Fruit fly (Drosophila melanogaster) whole organism, embryonic: ENCODE results near the gene CG43367.

Experiments used
- Aef1 ChIP-seq: fragments of 200-800 bp; sonication (Bioruptor generic); IDR thresholded peaks from 3 replicates; pipeline ENCODE4 v1.3.6; 2022; ENCODE audit warnings: missing biosample characterization, missing genetic modification characterization
- Asciz ChIP-seq: fragments of 200-800 bp; sonication (Bioruptor generic); optimal IDR thresholded peaks from 2 replicates; lab custom pipeline; 2017; ENCODE audit warnings: missing biosample characterization, mild to moderate bottlenecking, missing genetic modification characterization, missing genetic modification reagents
- Atf6 ChIP-seq: fragments of 200-800 bp; sonication (Bioruptor generic); IDR thresholded peaks from 2 replicates; pipeline ENCODE4 v1.3.6; 2022; ENCODE audit warnings: missing biosample characterization, missing genetic modification characterization
- B-H1 ChIP-seq: fragments of 200-800 bp; sonication (Bioruptor generic); IDR thresholded peaks from 3 replicates; pipeline ENCODE4 v1.3.6; 2022; ENCODE audit warnings: missing biosample characterization, missing genetic modification characterization
- CG10565 ChIP-seq: fragments of 200-800 bp; sonication (Bioruptor generic); optimal IDR thresholded peaks from 3 replicates; lab custom pipeline; 2016; ENCODE audit warnings: missing biosample characterization, mild to moderate bottlenecking, missing genetic modification characterization
- CG10979 ChIP-seq: fragments of 200-800 bp; sonication (Bioruptor generic); optimal IDR thresholded peaks from 2 replicates; lab custom pipeline; 2018; ENCODE audit warnings: missing biosample characterization, mild to moderate bottlenecking, missing genetic modification characterization, moderate library complexity
- CG11247 ChIP-seq: fragments of 200-800 bp; sonication (Bioruptor generic); IDR thresholded peaks from 2 replicates; pipeline ENCODE4 v1.3.6; 2022; ENCODE audit warnings: missing biosample characterization, missing genetic modification characterization
- CG12104 ChIP-seq: fragments of 200-800 bp; sonication (Bioruptor generic); optimal IDR thresholded peaks from 3 replicates; lab custom pipeline; 2016; ENCODE audit warnings: missing biosample characterization, missing genetic modification characterization
- CG13123 ChIP-seq: fragments of 200-800 bp; sonication (Bioruptor generic); optimal IDR thresholded peaks from 2 replicates; lab custom pipeline; 2016; ENCODE audit warnings: missing biosample characterization, missing genetic modification characterization
- CG13775 ChIP-seq: fragments of 200-800 bp; sonication (Bioruptor generic); optimal IDR thresholded peaks from 3 replicates; lab custom pipeline; 2017; ENCODE audit warnings: missing biosample characterization, mild to moderate bottlenecking, missing genetic modification characterization
- CG15514 ChIP-seq: fragments of 200-800 bp; sonication (Bioruptor generic); optimal IDR thresholded peaks from 3 replicates; lab custom pipeline; 2017; ENCODE audit warnings: missing biosample characterization, missing genetic modification characterization, mild to moderate bottlenecking, moderate library complexity, missing genetic modification reagents
- CG17359 ChIP-seq: fragments of 200-800 bp; sonication (Bioruptor generic); optimal IDR thresholded peaks from 3 replicates; lab custom pipeline; 2018; ENCODE audit warnings: missing biosample characterization, mild to moderate bottlenecking, missing genetic modification characterization, moderate library complexity
- CG17361 ChIP-seq: fragments of 200-800 bp; sonication (Bioruptor generic); IDR thresholded peaks from 3 replicates; pipeline ENCODE4 v1.3.6; 2022; ENCODE audit warnings: missing biosample characterization, missing genetic modification characterization
- CG17802 ChIP-seq: fragments of 200-800 bp; sonication (Bioruptor generic); optimal IDR thresholded peaks from 2 replicates; lab custom pipeline; 2018; ENCODE audit warnings: missing biosample characterization, mild to moderate bottlenecking, missing genetic modification characterization, moderate library complexity
- CG18619 ChIP-seq: fragments of 200-800 bp; sonication (Bioruptor generic); optimal IDR thresholded peaks from 3 replicates; lab custom pipeline; 2017; ENCODE audit warnings: missing biosample characterization, mild to moderate bottlenecking, missing genetic modification characterization
- CG2202 ChIP-seq: fragments of 200-800 bp; sonication (Bioruptor generic); optimal IDR thresholded peaks from 2 replicates; lab custom pipeline; 2018; ENCODE audit warnings: missing biosample characterization, mild to moderate bottlenecking, missing genetic modification characterization
- CG3281 ChIP-seq: fragments of 200-800 bp; sonication (Bioruptor generic); optimal IDR thresholded peaks from 3 replicates; lab custom pipeline; 2017; ENCODE audit warnings: missing biosample characterization, mild to moderate bottlenecking, missing genetic modification characterization
- CG42726 ChIP-seq: fragments of 200-800 bp; sonication (Bioruptor generic); IDR thresholded peaks from 2 replicates; pipeline ENCODE4 v1.3.6; 2022; ENCODE audit warnings: missing biosample characterization, missing genetic modification characterization; ENCODE audit not compliant: partially characterized antibody
- CG43689 ChIP-seq: fragments of 200-800 bp; sonication (Bioruptor generic); IDR thresholded peaks from 2 replicates; pipeline ENCODE4 v1.3.6; 2022; ENCODE audit warnings: missing biosample characterization, missing genetic modification characterization
- CG4707 ChIP-seq: fragments of 200-800 bp; sonication (Bioruptor generic); optimal IDR thresholded peaks from 2 replicates; lab custom pipeline; 2018; ENCODE audit warnings: missing biosample characterization, mild to moderate bottlenecking, missing genetic modification characterization, moderate library complexity
- CG5245 ChIP-seq: fragments of 200-800 bp; sonication (Bioruptor generic); optimal IDR thresholded peaks from 3 replicates; lab custom pipeline; 2016; ENCODE audit warnings: missing biosample characterization, missing genetic modification characterization
- CG6654 ChIP-seq: fragments of 200-800 bp; sonication (Bioruptor generic); optimal IDR thresholded peaks from 2 replicates; lab custom pipeline; 2017; ENCODE audit warnings: missing biosample characterization, mild to moderate bottlenecking, missing genetic modification characterization
- CG6791 ChIP-seq: fragments of 200-800 bp; sonication (Bioruptor generic); IDR thresholded peaks from 3 replicates; pipeline ENCODE4 v1.3.6; 2022; ENCODE audit warnings: missing biosample characterization, missing genetic modification characterization; ENCODE audit not compliant: partially characterized antibody
- CG6813 ChIP-seq: fragments of 200-800 bp; sonication (Bioruptor generic); optimal IDR thresholded peaks from 2 replicates; lab custom pipeline; 2017; ENCODE audit warnings: missing biosample characterization, missing genetic modification characterization, mild to moderate bottlenecking, moderate library complexity, missing genetic modification reagents
- CG7987 ChIP-seq: fragments of 200-800 bp; sonication (Bioruptor generic); optimal IDR thresholded peaks from 2 replicates; lab custom pipeline; 2018; ENCODE audit warnings: missing biosample characterization, mild to moderate bottlenecking, missing genetic modification characterization, moderate library complexity
- CG8478 ChIP-seq: fragments of >200 bp; optimal IDR thresholded peaks from 2 replicates; lab custom pipeline; 2018
- CTCF ChIP-seq: fragments of 200-800 bp; sonication (Bioruptor generic); optimal IDR thresholded peaks from 2 replicates; lab custom pipeline; 2017; ENCODE audit warnings: missing biosample characterization, mild to moderate bottlenecking, missing genetic modification characterization, moderate library complexity
- H2.0 ChIP-seq: fragments of 200-800 bp; sonication (Bioruptor generic); IDR thresholded peaks from 2 replicates; pipeline ENCODE4 v1.3.6; 2022; ENCODE audit warnings: missing biosample characterization, missing genetic modification characterization
- MBD-R2 ChIP-seq: fragments of 200-800 bp; sonication (Bioruptor generic); IDR thresholded peaks from 2 replicates; pipeline ENCODE4 v1.3.6; 2022; ENCODE audit warnings: missing biosample characterization, missing genetic modification characterization
- Max ChIP-seq: fragments of 200-800 bp; sonication (Bioruptor generic); optimal IDR thresholded peaks from 2 replicates; lab custom pipeline; 2016; ENCODE audit warnings: missing biosample characterization, mild to moderate bottlenecking, missing genetic modification characterization
- Poxn ChIP-seq: fragments of 200-800 bp; sonication (Bioruptor generic); IDR thresholded peaks from 2 replicates; pipeline ENCODE4 v1.3.6; 2022; ENCODE audit warnings: missing biosample characterization, missing genetic modification characterization
- Xrp1 ChIP-seq: fragments of 200-800 bp; sonication (Bioruptor generic); IDR thresholded peaks from 2 replicates; pipeline ENCODE4 v1.3.6; 2022; ENCODE audit warnings: missing biosample characterization, missing genetic modification characterization
- ac ChIP-seq: fragments of 200-800 bp; sonication (Bioruptor generic); optimal IDR thresholded peaks from 3 replicates; lab custom pipeline; 2017; ENCODE audit warnings: missing biosample characterization, mild to moderate bottlenecking, missing genetic modification characterization
- ara ChIP-seq: fragments of 200-800 bp; sonication (Bioruptor generic); IDR thresholded peaks from 2 replicates; pipeline ENCODE4 v1.3.6; 2022; ENCODE audit warnings: missing biosample characterization, missing genetic modification characterization
- bbx ChIP-seq: fragments of 200-800 bp; sonication (Bioruptor generic); IDR thresholded peaks from 2 replicates; pipeline ENCODE4 v1.3.6; 2022; ENCODE audit warnings: missing biosample characterization, missing genetic modification characterization; ENCODE audit not compliant: partially characterized antibody
- bsh ChIP-seq, 2 experiments: fragments of 200-800 bp; sonication (Bioruptor generic); optimal IDR thresholded peaks; 2 replicates each; lab custom pipeline; 2017 to 2018; ENCODE audit warnings: mild to moderate bottlenecking in 2 of 2, missing biosample characterization in 2 of 2, missing genetic modification characterization in 2 of 2, moderate library complexity in 1 of 2
- cad ChIP-seq: fragments of >200 bp; optimal IDR thresholded peaks from 2 replicates; lab custom pipeline; 2017; ENCODE audit warnings: missing biosample characterization, missing genetic modification characterization
- crc ChIP-seq: fragments of 200-800 bp; sonication (Bioruptor generic); optimal IDR thresholded peaks from 2 replicates; lab custom pipeline; 2016; ENCODE audit warnings: missing biosample characterization, missing genetic modification characterization
- gcm ChIP-seq: fragments of 200-800 bp; sonication (Bioruptor generic); optimal IDR thresholded peaks from 2 replicates; lab custom pipeline; 2019; ENCODE audit warnings: missing biosample characterization, mild to moderate bottlenecking, missing genetic modification characterization, moderate library complexity
- gt ChIP-seq: fragments of 200-800 bp; sonication (Bioruptor generic); IDR thresholded peaks from 2 replicates; pipeline ENCODE4 v1.3.6; 2022; ENCODE audit warnings: missing biosample characterization, missing genetic modification characterization
- luna ChIP-seq: fragments of 200-800 bp; sonication (Bioruptor generic); optimal IDR thresholded peaks from 2 replicates; lab custom pipeline; 2016; ENCODE audit warnings: missing biosample characterization, missing genetic modification characterization
- nerfin-1 ChIP-seq: fragments of 200-800 bp; sonication (Bioruptor generic); optimal IDR thresholded peaks from 3 replicates; lab custom pipeline; 2019; ENCODE audit warnings: missing biosample characterization, mild to moderate bottlenecking, missing genetic modification characterization, moderate library complexity
- oc ChIP-seq: fragments of 200-800 bp; sonication (Bioruptor generic); optimal IDR thresholded peaks from 2 replicates; lab custom pipeline; 2018; ENCODE audit warnings: missing biosample characterization, mild to moderate bottlenecking, missing genetic modification characterization, moderate library complexity
- org-1 ChIP-seq: fragments of 200-800 bp; sonication (Bioruptor generic); optimal IDR thresholded peaks from 2 replicates; lab custom pipeline; 2017; ENCODE audit warnings: missing biosample characterization, missing genetic modification characterization
- sc ChIP-seq, 3 experiments: fragments of >200 bp in 2 of 3; fragments of 200-800 bp in 1 of 3; sonication (Bioruptor generic) in 1 of 3; optimal IDR thresholded peaks; 2 replicates in 2 of 3; 3 replicates in 1 of 3; lab custom pipeline; 2017; ENCODE audit warnings: mild to moderate bottlenecking in 1 of 3, missing biosample characterization in 1 of 3, missing genetic modification characterization in 1 of 3, missing genetic modification reagents in 1 of 3
- slbo ChIP-seq: fragments of 200-800 bp; sonication (Bioruptor generic); IDR thresholded peaks from 2 replicates; pipeline ENCODE4 v1.3.6; 2022; ENCODE audit warnings: missing biosample characterization, missing genetic modification characterization
- stc ChIP-seq: fragments of 200-800 bp; sonication (Bioruptor generic); IDR thresholded peaks from 2 replicates; pipeline ENCODE4 v1.3.6; 2022; ENCODE audit warnings: missing biosample characterization, missing genetic modification characterization
- tll ChIP-seq, 2 experiments: fragments of 200-800 bp in 1 of 2; fragments of >200 bp in 1 of 2; sonication (Bioruptor generic) in 1 of 2; optimal IDR thresholded peaks; 2 replicates each; lab custom pipeline; 2017 to 2019; ENCODE audit warnings: missing biosample characterization in 2 of 2, missing genetic modification characterization in 2 of 2, mild to moderate bottlenecking in 1 of 2, moderate library complexity in 1 of 2
- vvl ChIP-seq: fragments of 200-800 bp; sonication (Bioruptor generic); IDR thresholded peaks from 2 replicates; pipeline ENCODE4 v1.3.6; 2022; ENCODE audit warnings: missing biosample characterization, missing genetic modification characterization
- zf30C ChIP-seq: fragments of 200-800 bp; sonication (Bioruptor generic); optimal IDR thresholded peaks from 3 replicates; lab custom pipeline; 2018; ENCODE audit warnings: missing biosample characterization, mild to moderate bottlenecking, missing genetic modification characterization

The CG43367 gene

dm6 chr3L:4272167-4272773, 78.5 kb downstream of the CG43367 start (continued):
- no peak for TF ChIP-seq CG43689 (GFP tag; lab: Robert Waterston, UW)
- TF ChIP-seq MBD-R2 (GFP tag; lab: Robert Waterston, UW) = no peak
- no peak for TF ChIP-seq CG6654 (GFP tag; lab: Kevin White, UChicago)
- TF ChIP-seq CG15514 (GFP tag; lab: Kevin White, UChicago) = no peak
- TF ChIP-seq org-1 (GFP tag; lab: Kevin White, UChicago) = peak; percentile 9
- no peak for TF ChIP-seq Aef1 (GFP tag; lab: Robert Waterston, UW)
- no peak for TF ChIP-seq Asciz (GFP tag; lab: Kevin White, UChicago)
- no peak for TF ChIP-seq zf30C
- no peak for TF ChIP-seq CG4707 (GFP tag; lab: Kevin White, UChicago)
- no peak for TF ChIP-seq B-H1 (GFP tag; lab: Robert Waterston, UW)
- no peak for TF ChIP-seq CG17802 (tag; lab: Kevin White, UChicago)
- TF ChIP-seq slbo (GFP tag; lab: Robert Waterston, UW) = no peak
- peak in 1 of 2 experiments; percentile 68 for TF ChIP-seq bsh (GFP tag; optimal IDR thresholded peaks at IDR 0.05; lab: Kevin White, UChicago)
- TF ChIP-seq CG3281 (GFP tag; lab: Kevin White, UChicago) = no peak
- TF ChIP-seq CG13123 (GFP tag; lab: Kevin White, UChicago) = no peak
- TF ChIP-seq tll (GFP tag; optimal IDR thresholded peaks at IDR 0.05; lab: Kevin White, UChicago) = no peak
- no peak for TF ChIP-seq Atf6 (GFP tag; lab: Robert Waterston, UW)
- peak; percentile 19 for TF ChIP-seq oc
- TF ChIP-seq Max (GFP tag; lab: Kevin White, UChicago) = no peak
- peak; percentile 49; the same call in 1 of the 2 replicates for TF ChIP-seq vvl (GFP tag; lab: Robert Waterston, UW)
- no peak for TF ChIP-seq Poxn (GFP tag; lab: Robert Waterston, UW)
- TF ChIP-seq CG6813 (GFP tag; lab: Kevin White, UChicago) = peak; percentile 69
- TF ChIP-seq CG8478 (lab: Kevin White, UChicago) = no peak
- TF ChIP-seq CG10565 (GFP tag; lab: Kevin White, UChicago) = no peak
- TF ChIP-seq CG2202 (tag; lab: Kevin White, UChicago) = peak; percentile 71
- TF ChIP-seq CG18619 = peak; percentile 14
- peak; percentile 12 for TF ChIP-seq CG7987
- TF ChIP-seq CG42726 (GFP tag; lab: Robert Waterston, UW) = no peak
- TF ChIP-seq stc (GFP tag; lab: Robert Waterston, UW) = no peak
- peak; percentile 38 for TF ChIP-seq CG10979 (tag; lab: Kevin White, UChicago)
- TF ChIP-seq CG5245 (GFP tag; lab: Kevin White, UChicago) = no peak
- TF ChIP-seq CG13775 (GFP tag; lab: Kevin White, UChicago) = no peak
- TF ChIP-seq bbx (GFP tag; lab: Robert Waterston, UW) = no peak
- TF ChIP-seq CG17359 = peak; percentile 18
- TF ChIP-seq H2.0 = no peak
- TF ChIP-seq sc (optimal IDR thresholded peaks at IDR 0.05; lab: Kevin White, UChicago) = no peak
- TF ChIP-seq sc (GFP tag; optimal IDR thresholded peaks at IDR 0.05; lab: Kevin White, UChicago) = no peak
- no peak for TF ChIP-seq CG11247
- TF ChIP-seq CTCF (GFP tag; lab: Kevin White, UChicago) = no peak
- peak; percentile 19; the same call in 1 of the 2 replicates for TF ChIP-seq ara
- TF ChIP-seq crc (GFP tag; lab: Kevin White, UChicago) = no peak
- TF ChIP-seq Xrp1 (GFP tag; lab: Robert Waterston, UW) = peak; percentile 66
- TF ChIP-seq ac = peak; percentile 58
- no peak for TF ChIP-seq cad (GFP tag; lab: Kevin White, UChicago)
- no peak for TF ChIP-seq gt (GFP tag; lab: Robert Waterston, UW)
- TF ChIP-seq nerfin-1 (tag; lab: Kevin White, UChicago) = peak; percentile 6
- TF ChIP-seq luna = no peak
- TF ChIP-seq CG6791 (GFP tag; lab: Robert Waterston, UW) = no peak
- TF ChIP-seq gcm (GFP tag; lab: Kevin White, UChicago) = no peak
- TF ChIP-seq CG17361 (GFP tag; lab: Robert Waterston, UW) = no peak
- TF ChIP-seq CG12104 (GFP tag; lab: Kevin White, UChicago) = peak; percentile 0
